Fruit fly (Drosophila melanogaster): ENCODE measurements around the gene CG7910.

CG7910 gene

dm6 chr3R:8122198-8122970 lies 35.3 kb downstream of the CG7910 start, which contains the start of gene CG7878 (continued):
- TF ChIP-seq nau (GFP tag; optimal IDR thresholded peaks at IDR 0.05), result no peak
- TF ChIP-seq CG32532 (GFP tag; IDR thresholded peaks at IDR 0.05), result peak; percentile 81
- TF ChIP-seq ssp (GFP tag; IDR thresholded peaks at IDR 0.05), result no peak
- TF ChIP-seq row (GFP tag; IDR thresholded peaks at IDR 0.05), result peak; percentile 86
- TF ChIP-seq Vsx1 (GFP tag; optimal IDR thresholded peaks at IDR 0.05), result no peak
- peak; percentile 51 for TF ChIP-seq pho (GFP tag; optimal IDR thresholded peaks at IDR 0.05)
- TF ChIP-seq CG15479 (GFP tag; optimal IDR thresholded peaks at IDR 0.05), result no peak
- TF ChIP-seq run (tag; optimal IDR thresholded peaks at IDR 0.05), result no peak
- no peak for TF ChIP-seq pb (GFP tag; optimal IDR thresholded peaks at IDR 0.05)
- peak; percentile 80; the same call in 1 of the 2 replicates for TF ChIP-seq amos (GFP tag; IDR thresholded peaks at IDR 0.05; ENCODE audit: partially characterized antibody)
- TF ChIP-seq Tbp (GFP tag; optimal IDR thresholded peaks at IDR 0.05), result no peak
- no peak for TF ChIP-seq wdn (GFP tag; IDR thresholded peaks at IDR 0.05)
- TF ChIP-seq CG18262 (tag; optimal IDR thresholded peaks at IDR 0.05), result peak; percentile 36
- TF ChIP-seq CG6689 (GFP tag; IDR thresholded peaks at IDR 0.05), result peak; percentile 27; the same call in 1 of the 2 replicates
- TF ChIP-seq MTF-1 (GFP tag; optimal IDR thresholded peaks at IDR 0.05; ENCODE audit: borderline replicate concordance), result no peak
- TF ChIP-seq pros (GFP tag; optimal IDR thresholded peaks at IDR 0.05), result no peak
- TF ChIP-seq Bteb2 (GFP tag; optimal IDR thresholded peaks at IDR 0.05), result peak; percentile 71
- no peak for TF ChIP-seq CG43689 (GFP tag; IDR thresholded peaks at IDR 0.05)
- TF ChIP-seq gcm (GFP tag; optimal IDR thresholded peaks at IDR 0.05), result peak; percentile 29
- TF ChIP-seq CG13624 (GFP tag; optimal IDR thresholded peaks at IDR 0.05), result peak; percentile 60
- no peak for TF ChIP-seq cato (GFP tag; optimal IDR thresholded peaks at IDR 0.05; ENCODE audit: borderline replicate concordance)
- no peak for TF ChIP-seq disco-r (GFP tag; optimal IDR thresholded peaks at IDR 0.05)
- peak; percentile 81 for TF ChIP-seq Rfx (GFP tag; IDR thresholded peaks at IDR 0.05)
- TF ChIP-seq wor (GFP tag; IDR thresholded peaks at IDR 0.05), result no peak
- TF ChIP-seq ab (GFP tag; optimal IDR thresholded peaks at IDR 0.05), result no peak
- TF ChIP-seq danr (GFP tag; IDR thresholded peaks at IDR 0.05), result no peak
- TF ChIP-seq CG5953 (GFP tag; IDR thresholded peaks at IDR 0.05), result no peak
- TF ChIP-seq hth (optimal IDR thresholded peaks at IDR 0.05), result no peak
- peak; percentile 42 for TF ChIP-seq CG4617 (GFP tag; optimal IDR thresholded peaks at IDR 0.05; ENCODE audit: borderline replicate concordance)
- TF ChIP-seq mld (GFP tag; IDR thresholded peaks at IDR 0.05; ENCODE audit: partially characterized antibody), result 0 out of 3 replicates have a peak, but pooled peaks have one; percentile 28
- peak; percentile 73 for TF ChIP-seq Lhr (GFP tag; optimal IDR thresholded peaks at IDR 0.05)
- TF ChIP-seq CG30020 (tag; optimal IDR thresholded peaks at IDR 0.05), result peak; percentile 29
- TF ChIP-seq Fer3 (tag; optimal IDR thresholded peaks at IDR 0.05), result peak; percentile 11
- TF ChIP-seq Atf3 (GFP tag; optimal IDR thresholded peaks at IDR 0.05), result peak; percentile 8
- peak; percentile 55 for TF ChIP-seq Meics (GFP tag; optimal IDR thresholded peaks at IDR 0.05)
- peak; percentile 28 for TF ChIP-seq CG17912 (GFP tag; optimal IDR thresholded peaks at IDR 0.05)
- TF ChIP-seq Mad (GFP tag; optimal IDR thresholded peaks at IDR 0.05), result peak; percentile 8
- no peak for TF ChIP-seq fd64A (GFP tag; optimal IDR thresholded peaks at IDR 0.05)
- no peak for TF ChIP-seq schlank (tag; optimal IDR thresholded peaks at IDR 0.05)
- TF ChIP-seq CG3407 (GFP tag; optimal IDR thresholded peaks at IDR 0.05), result no peak
- TF ChIP-seq CG17328 (GFP tag; IDR thresholded peaks at IDR 0.05), result peak; percentile 37; the same call in 1 of the 2 replicates
- TF ChIP-seq HmgZ (tag; optimal IDR thresholded peaks at IDR 0.05), result peak; percentile 63
- TF ChIP-seq ase (GFP tag; IDR thresholded peaks at IDR 0.05), result 0 out of 3 replicates have a peak, but pooled peaks have one; percentile 32
- peak; percentile 24; the same call in 1 of the 2 replicates for TF ChIP-seq CG14014 (GFP tag; IDR thresholded peaks at IDR 0.05)
- no peak for TF ChIP-seq gsb (GFP tag; IDR thresholded peaks at IDR 0.05)
- TF ChIP-seq CG14667 (GFP tag; IDR thresholded peaks at IDR 0.05), result no peak
- TF ChIP-seq Atf-2 (GFP tag; optimal IDR thresholded peaks at IDR 0.05), result peak; percentile 19
- no peak for TF ChIP-seq gt (GFP tag; IDR thresholded peaks at IDR 0.05)
- TF ChIP-seq CG3726 (GFP tag; IDR thresholded peaks at IDR 0.05), result no peak
- peak; percentile 10 for TF ChIP-seq zf30C (GFP tag; optimal IDR thresholded peaks at IDR 0.05)
